Fruit fly (Drosophila melanogaster) whole organism, pupa: ENCODE measurements around the gene HP4.

Experiments
- CG10348 ChIP-seq: fragments of 200-800 bp; sonication (Bioruptor generic); IDR thresholded peaks from 2 replicates; pipeline ENCODE4 v1.3.6; 2022; ENCODE audit warnings: missing biosample characterization, missing genetic modification characterization
- CG12605 ChIP-seq: fragments of 200-800 bp; sonication (Bioruptor generic); IDR thresholded peaks from 2 replicates; pipeline ENCODE4 v1.3.6; 2022; ENCODE audit warnings: missing biosample characterization, missing genetic modification characterization
- CG13204 ChIP-seq: fragments of 200-800 bp; sonication (Bioruptor generic); optimal IDR thresholded peaks from 2 replicates; lab custom pipeline; 2018; ENCODE audit warnings: missing biosample characterization, mild to moderate bottlenecking, missing genetic modification characterization, moderate library complexity
- CG14655 ChIP-seq: fragments of 200-800 bp; sonication (Bioruptor generic); optimal IDR thresholded peaks from 3 replicates; lab custom pipeline; 2017; ENCODE audit warnings: mild to moderate bottlenecking, missing biosample characterization, missing genetic modification reagents, missing genetic modification characterization
- CG15710 ChIP-seq: fragments of 200-800 bp; sonication (Bioruptor generic); optimal IDR thresholded peaks from 2 replicates; lab custom pipeline; 2018; ENCODE audit warnings: missing biosample characterization, mild to moderate bottlenecking, missing genetic modification characterization, moderate library complexity
- CG17806 ChIP-seq: fragments of 200-800 bp; sonication (Bioruptor generic); optimal IDR thresholded peaks from 2 replicates; lab custom pipeline; 2018; ENCODE audit warnings: missing biosample characterization, mild to moderate bottlenecking, missing genetic modification characterization, moderate library complexity
- CG32121 ChIP-seq: fragments of 200-800 bp; sonication (Bioruptor generic); IDR thresholded peaks from 2 replicates; pipeline ENCODE4 v1.3.6; 2022; ENCODE audit warnings: missing biosample characterization, missing genetic modification characterization
- CG34367 ChIP-seq: fragments of 200-800 bp; sonication (Bioruptor generic); optimal IDR thresholded peaks from 2 replicates; lab custom pipeline; 2018; ENCODE audit warnings: missing biosample characterization, mild to moderate bottlenecking, missing genetic modification characterization
- CG4496 ChIP-seq: fragments of 200-800 bp; sonication (Bioruptor generic); IDR thresholded peaks from 3 replicates; pipeline ENCODE4 v1.3.6; 2022; ENCODE audit warnings: missing biosample characterization, missing genetic modification characterization
- CG8159 ChIP-seq: fragments of 200-800 bp; sonication (Bioruptor generic); optimal IDR thresholded peaks from 3 replicates; lab custom pipeline; 2018; ENCODE audit warnings: missing biosample characterization, mild to moderate bottlenecking, missing genetic modification characterization, moderate library complexity
- CG8301 ChIP-seq: fragments of 200-800 bp; sonication (Bioruptor generic); optimal IDR thresholded peaks from 2 replicates; lab custom pipeline; 2018; ENCODE audit warnings: missing biosample characterization, mild to moderate bottlenecking, missing genetic modification characterization
- CG9948 ChIP-seq: fragments of 200-800 bp; sonication (Bioruptor generic); optimal IDR thresholded peaks from 2 replicates; lab custom pipeline; 2018; ENCODE audit warnings: missing biosample characterization, mild to moderate bottlenecking, missing genetic modification characterization, moderate library complexity
- D1 ChIP-seq: fragments of 200-800 bp; sonication (Bioruptor generic); optimal IDR thresholded peaks from 2 replicates; lab custom pipeline; 2018; ENCODE audit warnings: missing biosample characterization, mild to moderate bottlenecking, missing genetic modification characterization, moderate library complexity
- EcR ChIP-seq: fragments of 200-800 bp; sonication (Bioruptor generic); optimal IDR thresholded peaks from 3 replicates; lab custom pipeline; 2019; ENCODE audit warnings: missing biosample characterization, missing genetic modification characterization, mild to moderate bottlenecking, moderate library complexity, missing genetic modification reagents
- Ets98B ChIP-seq: fragments of 200-800 bp; sonication (Bioruptor generic); IDR thresholded peaks from 2 replicates; pipeline ENCODE4 v1.3.6; 2022; ENCODE audit warnings: missing biosample characterization, missing genetic modification characterization
- Pif1A ChIP-seq: fragments of 200-800 bp; sonication (Bioruptor generic); optimal IDR thresholded peaks from 3 replicates; lab custom pipeline; 2016; ENCODE audit warnings: missing biosample characterization, missing genetic modification characterization
- Pif1B ChIP-seq: fragments of 200-800 bp; sonication (Bioruptor generic); optimal IDR thresholded peaks from 3 replicates; lab custom pipeline; 2016; ENCODE audit warnings: missing biosample characterization, missing genetic modification characterization
- Snoo ChIP-seq: fragments of 200-800 bp; sonication (Bioruptor generic); optimal IDR thresholded peaks from 3 replicates; lab custom pipeline; 2017; ENCODE audit warnings: missing biosample characterization, mild to moderate bottlenecking, missing genetic modification characterization, inconsistent platforms
- fd96Ca ChIP-seq: fragments of 200-800 bp; sonication (Bioruptor generic); IDR thresholded peaks from 3 replicates; pipeline ENCODE4 v1.3.6; 2022; ENCODE audit warnings: missing biosample characterization, missing genetic modification characterization
- gl ChIP-seq: fragments of 200-800 bp; sonication (Bioruptor generic); optimal IDR thresholded peaks from 2 replicates; lab custom pipeline; 2018; ENCODE audit warnings: missing biosample characterization, mild to moderate bottlenecking, missing genetic modification characterization
- rn ChIP-seq: fragments of 200-800 bp; sonication (Bioruptor generic); IDR thresholded peaks from 2 replicates; pipeline ENCODE4 v1.3.6; 2022; ENCODE audit warnings: missing biosample characterization, missing genetic modification characterization

Gene HP4

dm6 chr3L:7952978-7953377 is 23.0 kb downstream of the HP4 start:
- TF ChIP-seq CG15710 (tag; lab: Kevin White, UChicago), result no peak
- TF ChIP-seq gl (tag; lab: Kevin White, UChicago), result no peak
- no peak for TF ChIP-seq CG8301 (tag; lab: Kevin White, UChicago)
- TF ChIP-seq CG4496 (GFP tag; lab: Robert Waterston, UW), result no peak
- no peak for TF ChIP-seq fd96Ca (GFP tag; lab: Robert Waterston, UW)

DNA sequence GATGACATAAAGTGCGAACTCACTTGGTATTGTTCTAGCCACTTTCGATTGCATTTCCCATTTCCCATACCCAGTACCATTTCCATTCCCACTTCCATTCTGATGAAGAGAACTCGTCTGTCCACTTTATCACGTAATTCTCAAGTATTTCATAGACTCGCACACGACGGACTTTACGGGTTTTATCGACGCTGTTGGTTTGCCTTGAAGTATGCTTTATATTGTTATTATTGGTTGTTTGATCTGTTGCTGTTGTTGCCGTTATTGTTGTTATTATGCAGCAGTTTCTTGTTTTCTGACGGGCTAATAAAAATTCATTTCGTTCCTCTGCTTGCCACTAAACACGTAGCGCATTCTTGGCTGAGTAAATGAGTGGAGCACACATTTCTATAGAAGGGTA is 23.4 kb downstream of the HP4 start:
- no peak for TF ChIP-seq CG8159
- no peak for TF ChIP-seq Pif1B (GFP tag; lab: Kevin White, UChicago)
- no peak for TF ChIP-seq CG14655
- TF ChIP-seq D1 (tag; lab: Kevin White, UChicago), result no peak

DNA sequence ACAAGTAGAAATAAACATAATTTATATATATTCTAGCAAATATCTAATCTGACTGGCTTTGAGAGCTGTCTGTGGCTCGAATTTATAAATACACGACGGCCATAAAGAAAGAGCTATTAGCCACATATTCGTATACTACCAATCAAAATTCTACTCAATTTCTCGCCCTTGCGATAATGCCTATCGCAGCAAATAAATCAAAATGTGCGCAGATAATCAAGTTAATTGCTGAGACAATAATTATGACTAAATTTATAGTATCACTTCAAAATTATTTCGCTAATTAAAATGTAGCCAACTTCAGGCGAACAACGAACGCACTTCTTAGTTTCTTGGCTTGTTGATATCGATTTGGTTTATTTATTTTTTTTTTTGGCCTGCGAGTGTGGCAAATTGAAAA is 24.1 kb downstream of the HP4 start:
- TF ChIP-seq CG14655, result no peak
- no peak for TF ChIP-seq Snoo (tag; lab: Kevin White, UChicago)
- no peak for TF ChIP-seq CG13204 (GFP tag; lab: Kevin White, UChicago)
- no peak for TF ChIP-seq CG8159
- TF ChIP-seq CG9948 (tag; lab: Kevin White, UChicago), result no peak
- TF ChIP-seq gl (tag; lab: Kevin White, UChicago), result no peak
- no peak for TF ChIP-seq CG10348 (GFP tag; lab: Robert Waterston, UW)
- TF ChIP-seq rn (GFP tag; lab: Robert Waterston, UW), result no peak
- no peak for TF ChIP-seq CG8301 (tag; lab: Kevin White, UChicago)
- TF ChIP-seq EcR (GFP tag; lab: Kevin White, UChicago), result no peak
- TF ChIP-seq Ets98B (GFP tag; lab: Robert Waterston, UW), result no peak
- no peak for TF ChIP-seq fd96Ca (GFP tag; lab: Robert Waterston, UW)
- TF ChIP-seq Pif1A (GFP tag; lab: Kevin White, UChicago), result no peak
- TF ChIP-seq CG34367 (tag; lab: Kevin White, UChicago), result no peak
- TF ChIP-seq Pif1B (GFP tag; lab: Kevin White, UChicago), result no peak
- TF ChIP-seq CG17806 (tag; lab: Kevin White, UChicago), result no peak
- no peak for TF ChIP-seq CG32121 (GFP tag; lab: Robert Waterston, UW)
- TF ChIP-seq, all 21 proteins: peak for 0

- TF ChIP-seq CG15710 (tag; lab: Kevin White, UChicago) (no peak), EcR (GFP tag; lab: Kevin White, UChicago) (no peak), Pif1A (GFP tag; lab: Kevin White, UChicago) (no peak), CG4496 (GFP tag; lab: Robert Waterston, UW) (no peak), CG8301 (tag; lab: Kevin White, UChicago) (no peak), gl (tag; lab: Kevin White, UChicago) (no peak), CG9948 (tag; lab: Kevin White, UChicago) (no peak), D1 (tag; lab: Kevin White, UChicago) (no peak), CG13204 (GFP tag; lab: Kevin White, UChicago) (no peak), fd96Ca (GFP tag; lab: Robert Waterston, UW) (no peak), CG10348 (GFP tag; lab: Robert Waterston, UW) (no peak), CG8159 (no peak), rn (GFP tag; lab: Robert Waterston, UW) (no peak), CG32121 (GFP tag; lab: Robert Waterston, UW) (no peak)
- TF ChIP-seq, all 21 proteins: peak for 0
Measured at dm6 chr3L:7949778-7950177, 26.2 kb downstream of the HP4 start.

DNA sequence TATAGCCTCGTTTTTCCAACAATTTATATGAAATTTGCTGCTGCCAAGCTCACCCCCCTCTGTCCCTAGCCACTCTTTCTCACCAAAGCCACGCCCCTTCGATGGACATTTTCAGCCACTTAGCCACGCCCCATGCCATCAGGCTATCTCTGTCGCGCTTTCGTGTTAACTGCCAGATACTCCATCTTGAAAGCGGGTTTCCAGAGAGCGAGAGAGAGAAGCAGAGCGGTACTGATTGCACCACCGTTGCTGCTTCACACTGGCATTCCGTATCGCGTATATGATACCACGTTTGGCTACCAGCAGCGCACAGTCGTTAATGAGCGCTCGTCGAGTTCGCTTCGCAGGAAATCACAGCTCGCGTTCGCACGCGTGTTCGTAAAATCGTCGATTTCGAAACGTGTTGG is 28.1 kb downstream of the HP4 start, which contains the start of gene exex:
Gene exex (plus strand): TSS at position 307 of the 407 bp plus-strand sequence.
- peak; percentile 50 for TF ChIP-seq D1 (tag; lab: Kevin White, UChicago)
- TF ChIP-seq CG15710 (tag; lab: Kevin White, UChicago), result no peak

- TF ChIP-seq D1 (tag; lab: Kevin White, UChicago) (no peak), CG4496 (GFP tag; lab: Robert Waterston, UW) (no peak), Snoo (tag; lab: Kevin White, UChicago) (no peak), gl (tag; lab: Kevin White, UChicago) (no peak), CG12605 (GFP tag; lab: Robert Waterston, UW) (no peak), CG32121 (GFP tag; lab: Robert Waterston, UW) (no peak), CG14655 (no peak), CG10348 (GFP tag; lab: Robert Waterston, UW) (no peak), CG34367 (tag; lab: Kevin White, UChicago) (no peak), rn (GFP tag; lab: Robert Waterston, UW) (no peak), Pif1B (GFP tag; lab: Kevin White, UChicago) (no peak), EcR (GFP tag; lab: Kevin White, UChicago) (no peak)
Measured at dm6 chr3L:7946222-7946621, 29.7 kb downstream of the HP4 start, which contains the start of gene CG43880. CG43880 (minus strand) TSS chr3L:7946322.

- TF ChIP-seq CG14655 (no peak), CG4496 (GFP tag; lab: Robert Waterston, UW) (no peak), CG13204 (GFP tag; lab: Kevin White, UChicago) (no peak), Ets98B (GFP tag; lab: Robert Waterston, UW) (no peak), CG32121 (GFP tag; lab: Robert Waterston, UW) (no peak), CG12605 (GFP tag; lab: Robert Waterston, UW) (no peak), Snoo (tag; lab: Kevin White, UChicago) (no peak), CG9948 (tag; lab: Kevin White, UChicago) (no peak), rn (GFP tag; lab: Robert Waterston, UW) (no peak), EcR (GFP tag; lab: Kevin White, UChicago) (no peak), gl (tag; lab: Kevin White, UChicago) (no peak), Pif1A (GFP tag; lab: Kevin White, UChicago) (no peak), CG17806 (tag; lab: Kevin White, UChicago) (no peak), fd96Ca (GFP tag; lab: Robert Waterston, UW) (no peak), Pif1B (GFP tag; lab: Kevin White, UChicago) (no peak), D1 (tag; lab: Kevin White, UChicago) (no peak), CG34367 (tag; lab: Kevin White, UChicago) (no peak), CG15710 (tag; lab: Kevin White, UChicago) (no peak), CG8159 (no peak)
- TF ChIP-seq, all 21 proteins: peak for 0
Measured at dm6 chr3L:7943950-7944349, 32.0 kb downstream of the HP4 start.
